Worm (Caenorhabditis elegans): ENCODE measurements around the gene del-2.

DNA sequence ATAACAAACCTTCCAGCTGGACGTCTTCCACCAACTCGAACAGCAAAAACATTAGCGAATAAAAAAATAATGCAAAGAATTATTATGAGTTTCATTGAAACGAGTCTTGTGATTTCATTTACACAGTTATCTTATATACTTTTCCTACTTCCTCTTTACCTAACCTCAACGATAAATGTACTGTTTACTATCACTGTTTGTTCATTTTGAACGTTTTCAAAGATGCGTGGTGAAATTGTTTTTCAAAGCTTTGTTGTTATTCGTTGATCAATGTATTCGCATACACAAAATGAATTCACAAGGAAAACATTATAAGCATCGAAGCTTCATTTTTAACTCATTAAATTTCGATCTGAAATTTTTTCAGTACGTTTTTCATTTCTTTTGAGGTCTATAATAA lies 19.6 kb downstream of the del-2 start, which contains the start of gene W09C2.7:
- TF ChIP-seq K02D7.2 (tag; optimal IDR thresholded peaks at IDR 0.05) (no peak), lin-11 (tag; optimal IDR thresholded peaks at IDR 0.05) (no peak)
